Worm (Caenorhabditis elegans) whole organism, L2 larva: ENCODE results near the gene fbxc-50.

Experiments used
- R02D3.7 ChIP-seq: fragments of 150-350 bp; optimal IDR thresholded peaks from 2 replicates; lab custom pipeline; 2014; ENCODE audit warnings: missing biosample characterization, missing genetic modification characterization
- ama-1 ChIP-seq: fragments of 150-350 bp; optimal IDR thresholded peaks from 2 replicates; lab custom pipeline; 2018; ENCODE audit warnings: inconsistent platforms
- lin-39 ChIP-seq: fragments of 150-350 bp; optimal IDR thresholded peaks from 2 replicates; lab custom pipeline; 2014; ENCODE audit warnings: missing biosample characterization, missing genetic modification reagents, missing genetic modification characterization
- lsy-2 ChIP-seq, 2 experiments: fragments of 150-350 bp in 1 of 2; sonication (generic microtip) in 1 of 2; optimal IDR thresholded peaks; 2 replicates each; lab custom pipeline; 2014 to 2017; ENCODE audit warnings: missing biosample characterization in 2 of 2, missing genetic modification characterization in 2 of 2
- mab-5 ChIP-seq: fragments of 150-350 bp; optimal IDR thresholded peaks from 2 replicates; lab custom pipeline; 2014; ENCODE audit warnings: missing biosample characterization, missing genetic modification characterization
- nhr-11 ChIP-seq: fragments of 150-350 bp; optimal IDR thresholded peaks from 2 replicates; lab custom pipeline; 2014; ENCODE audit warnings: missing biosample characterization, missing genetic modification characterization
- skn-1 ChIP-seq: sonication (generic microtip); optimal IDR thresholded peaks from 2 replicates; lab custom pipeline; 2017; ENCODE audit warnings: missing biosample characterization, missing genetic modification characterization
- snpc-4 ChIP-seq: fragments of 150-350 bp; optimal IDR thresholded peaks from 2 replicates; lab custom pipeline; 2014; ENCODE audit warnings: missing biosample characterization, missing genetic modification characterization
- unc-62 ChIP-seq: fragments of 150-350 bp; optimal IDR thresholded peaks from 2 replicates; lab custom pipeline; 2014; ENCODE audit warnings: missing biosample characterization, missing genetic modification reagents, missing genetic modification characterization

DNA sequence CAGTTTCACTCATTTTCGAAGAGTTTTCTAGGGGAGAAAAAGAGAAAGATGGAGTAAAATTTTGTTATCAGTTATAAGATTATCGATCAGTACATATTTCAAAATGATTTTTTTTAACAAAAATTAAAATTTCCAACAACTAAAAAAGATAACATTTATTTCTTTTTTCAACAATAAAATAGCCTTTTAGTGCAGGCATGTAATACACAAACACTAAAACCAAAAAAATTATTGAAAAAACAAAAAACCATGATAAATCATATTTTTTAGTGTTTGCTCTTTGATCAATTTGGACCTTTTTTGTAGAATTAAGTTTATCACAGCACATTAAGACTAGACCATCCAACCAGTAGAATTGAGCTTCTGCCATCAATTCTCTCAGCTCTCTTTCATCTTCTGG is 23.3 kb downstream of the fbxc-50 start, which contains the start of gene ZC239.15:
- TF ChIP-seq lsy-2 (tag; optimal IDR thresholded peaks at IDR 0.05; lab: Kevin White, UChicago) = no peak
- no peak for TF ChIP-seq R02D3.7 (tag; lab: Kevin White, UChicago)
- no peak for TF ChIP-seq mab-5 (tag; lab: Kevin White, UChicago)
- TF ChIP-seq snpc-4 (tag; lab: Kevin White, UChicago) = no peak
- no peak for TF ChIP-seq skn-1 (tag; lab: Kevin White, UChicago)
- no peak for TF ChIP-seq unc-62 (GFP tag; lab: Kevin White, UChicago)
- no peak for TF ChIP-seq ama-1
- TF ChIP-seq lin-39 (tag; lab: Kevin White, UChicago) = no peak
- no peak for TF ChIP-seq nhr-11
